Fruit fly (Drosophila melanogaster): ENCODE results near the gene CG31664.

The CG31664 gene

dm6 chr2L:1832465-1832864, 6.2 kb upstream of the CG31664 start, which contains the start of gene c-cup:
TSS of gene c-cup (minus strand) at chr2L:1832565.
- no peak for TF ChIP-seq GATAd (GFP tag; optimal IDR thresholded peaks at IDR 0.05)
- TF ChIP-seq Dfd (GFP tag; optimal IDR thresholded peaks at IDR 0.05) = no peak
- no peak for TF ChIP-seq HLH106 (tag; optimal IDR thresholded peaks at IDR 0.05)
- no peak for TF ChIP-seq Hr78 (GFP tag; optimal IDR thresholded peaks at IDR 0.05)
- TF ChIP-seq h (GFP tag; optimal IDR thresholded peaks at IDR 0.05) = no peak
- no peak for TF ChIP-seq woc (GFP tag; optimal IDR thresholded peaks at IDR 0.05)
- no peak for TF ChIP-seq Vsx2 (GFP tag; optimal IDR thresholded peaks at IDR 0.05; ENCODE audit: partially characterized antibody)
- TF ChIP-seq ey (GFP tag; optimal IDR thresholded peaks at IDR 0.05) = no peak
- no peak for TF ChIP-seq pan (optimal IDR thresholded peaks at IDR 0.05)
- TF ChIP-seq brk (GFP tag; optimal IDR thresholded peaks at IDR 0.05) = no peak
- no peak for TF ChIP-seq Abd-B (GFP tag; optimal IDR thresholded peaks at IDR 0.05)
- TF ChIP-seq Mio (GFP tag; optimal IDR thresholded peaks at IDR 0.05) = no peak
- no peak for TF ChIP-seq tai (GFP tag; optimal IDR thresholded peaks at IDR 0.05)
- TF ChIP-seq Rel (GFP tag; optimal IDR thresholded peaks at IDR 0.05) = no peak
- TF ChIP-seq Rel (tag; optimal IDR thresholded peaks at IDR 0.05) = no peak
- TF ChIP-seq rgr (GFP tag; optimal IDR thresholded peaks at IDR 0.05) = no peak
- no peak for TF ChIP-seq Jra (GFP tag; optimal IDR thresholded peaks at IDR 0.05)
- TF ChIP-seq Hnf4 (GFP tag; optimal IDR thresholded peaks at IDR 0.05) = no peak

DNA sequence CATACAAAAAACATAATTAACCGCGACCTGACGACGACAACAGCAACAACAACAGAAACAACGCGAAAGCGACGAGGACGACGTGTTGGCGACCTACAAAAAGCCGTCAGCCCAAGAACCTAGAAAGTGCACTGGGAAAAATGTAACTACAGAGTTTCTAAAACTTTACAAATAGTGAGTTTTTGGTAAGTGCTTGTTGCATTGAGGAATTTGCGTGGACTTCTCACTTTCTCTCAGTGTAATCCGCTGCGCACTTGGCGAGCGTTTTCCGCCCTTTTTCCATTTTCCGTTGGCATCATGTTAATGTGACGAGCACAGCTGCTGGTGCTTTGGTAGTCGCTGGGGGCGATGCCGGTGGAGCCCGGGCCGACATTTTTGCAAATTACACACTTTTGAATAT, 2.0 kb upstream of the CG31664 start:
- TF ChIP-seq Vsx2 (GFP tag; optimal IDR thresholded peaks at IDR 0.05; ENCODE audit: partially characterized antibody) (no peak), OdsH (GFP tag; optimal IDR thresholded peaks at IDR 0.05) (no peak), CG9705 (GFP tag; optimal IDR thresholded peaks at IDR 0.05) (no peak), dl (GFP tag; optimal IDR thresholded peaks at IDR 0.05; ENCODE audit: insufficient read depth in 1 of 2, partially characterized antibody in 2 of 2) (no peak), Mio (GFP tag; optimal IDR thresholded peaks at IDR 0.05) (no peak), dmrt93B (GFP tag; optimal IDR thresholded peaks at IDR 0.05) (no peak), jim (GFP tag; optimal IDR thresholded peaks at IDR 0.05) (no peak), brk (GFP tag; optimal IDR thresholded peaks at IDR 0.05) (no peak), woc (GFP tag; optimal IDR thresholded peaks at IDR 0.05) (no peak), foxo (GFP tag; optimal IDR thresholded peaks at IDR 0.05) (no peak), Dfd (GFP tag; optimal IDR thresholded peaks at IDR 0.05) (no peak), Myc (optimal IDR thresholded peaks at IDR 0.05) (no peak), sv (GFP tag; optimal IDR thresholded peaks at IDR 0.05) (no peak), Hr78 (GFP tag; optimal IDR thresholded peaks at IDR 0.05) (no peak)

DNA sequence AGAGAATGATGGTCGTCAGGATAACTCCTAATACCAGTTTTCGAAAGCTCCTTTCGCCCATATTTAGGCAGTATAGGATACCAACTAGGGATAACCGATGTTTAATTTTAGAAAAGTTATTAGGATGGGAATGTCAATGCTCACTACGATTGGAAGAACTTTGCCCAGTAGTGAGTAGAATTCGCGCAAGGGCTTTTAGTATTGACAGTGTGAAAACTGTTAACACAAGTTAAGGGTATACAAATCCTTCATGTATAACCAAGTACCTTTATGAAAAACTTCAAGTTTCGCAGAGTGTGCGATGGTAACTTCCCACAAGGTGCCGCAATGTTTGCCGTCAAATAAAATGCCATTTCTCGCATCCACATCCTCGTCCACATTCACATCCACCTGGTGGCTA, 3.1 kb downstream of the CG31664 start, which contains the start of gene CG31933:
CG31933 (minus strand) TSS at position 101 of the 400 bp plus-strand sequence.
- TF ChIP-seq Hnf4 (GFP tag; optimal IDR thresholded peaks at IDR 0.05) = no peak
- TF ChIP-seq Sp1 (GFP tag; optimal IDR thresholded peaks at IDR 0.05) = no peak
- no peak for TF ChIP-seq fru (GFP tag; optimal IDR thresholded peaks at IDR 0.05)
- TF ChIP-seq pan (optimal IDR thresholded peaks at IDR 0.05) = no peak
- TF ChIP-seq ey (GFP tag; optimal IDR thresholded peaks at IDR 0.05) = no peak
- no peak for TF ChIP-seq Dfd (GFP tag; optimal IDR thresholded peaks at IDR 0.05)
- TF ChIP-seq HLH106 (tag; optimal IDR thresholded peaks at IDR 0.05) = no peak
- no peak for TF ChIP-seq Dif (GFP tag; optimal IDR thresholded peaks at IDR 0.05; ENCODE audit: partially characterized antibody)
- no peak for TF ChIP-seq CrebA (GFP tag; optimal IDR thresholded peaks at IDR 0.05; ENCODE audit: borderline replicate concordance)
- no peak for TF ChIP-seq Hr78 (GFP tag; optimal IDR thresholded peaks at IDR 0.05)
- TF ChIP-seq sv (GFP tag; optimal IDR thresholded peaks at IDR 0.05) = no peak
- TF ChIP-seq Rel (GFP tag; optimal IDR thresholded peaks at IDR 0.05) = no peak
- TF ChIP-seq Rel (tag; optimal IDR thresholded peaks at IDR 0.05) = no peak
- no peak for TF ChIP-seq brk (GFP tag; optimal IDR thresholded peaks at IDR 0.05)
- TF ChIP-seq h (GFP tag; optimal IDR thresholded peaks at IDR 0.05) = no peak

DNA sequence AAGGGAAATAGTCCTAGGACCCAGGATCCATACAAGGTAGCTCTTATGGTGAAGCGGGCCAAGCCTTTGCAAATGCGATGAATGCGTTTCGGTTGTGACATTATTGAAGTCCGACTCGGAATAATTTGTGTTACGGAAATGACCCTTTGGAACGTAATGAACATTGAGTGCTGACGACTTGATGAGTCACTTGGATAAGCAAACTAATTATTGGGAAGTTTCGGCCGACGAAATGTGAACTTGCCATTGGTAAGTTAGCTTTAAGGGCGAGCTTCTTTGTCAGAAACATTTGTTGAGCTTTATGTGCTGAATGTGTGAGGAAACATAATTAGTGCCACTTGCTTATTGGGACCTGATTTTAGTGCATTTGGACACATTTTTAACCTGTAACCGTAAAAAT, 31.5 kb downstream of the CG31664 start, which contains the start of gene Gr22a:
Gr22a (minus strand) TSS at position 101 of the 400 bp plus-strand sequence.
- no peak for TF ChIP-seq dl (GFP tag; optimal IDR thresholded peaks at IDR 0.05; ENCODE audit: insufficient read depth in 1 of 2, partially characterized antibody in 2 of 2)
- TF ChIP-seq Mio (GFP tag; optimal IDR thresholded peaks at IDR 0.05) = no peak
- no peak for TF ChIP-seq Dfd (GFP tag; optimal IDR thresholded peaks at IDR 0.05)
- TF ChIP-seq HLH106 (tag; optimal IDR thresholded peaks at IDR 0.05) = no peak
- no peak for TF ChIP-seq rgr (GFP tag; optimal IDR thresholded peaks at IDR 0.05)
- TF ChIP-seq dmrt93B (GFP tag; optimal IDR thresholded peaks at IDR 0.05) = no peak
- TF ChIP-seq psq (GFP tag; optimal IDR thresholded peaks at IDR 0.05) = no peak
- no peak for TF ChIP-seq Sp1 (GFP tag; optimal IDR thresholded peaks at IDR 0.05)
- no peak for TF ChIP-seq Rel (GFP tag; optimal IDR thresholded peaks at IDR 0.05)
- no peak for TF ChIP-seq Rel (tag; optimal IDR thresholded peaks at IDR 0.05)
- TF ChIP-seq Hr78 (GFP tag; optimal IDR thresholded peaks at IDR 0.05) = no peak
- no peak for TF ChIP-seq N (GFP tag; optimal IDR thresholded peaks at IDR 0.05)
- TF ChIP-seq tai (GFP tag; optimal IDR thresholded peaks at IDR 0.05) = no peak
- no peak for TF ChIP-seq Hr83 (GFP tag; optimal IDR thresholded peaks at IDR 0.05; ENCODE audit: poor library complexity, severe bottlenecking)

All from whole organism, wandering third instar larva.